Fruit fly (Drosophila melanogaster): ENCODE data around the gene Apc.

Gene Apc

dm6 chr3R:28887559-28888432 is 43.2 kb upstream of the Apc start, which contains the start of the genes CG33203 and Doa (continued):
- TF ChIP-seq B-H1 (GFP tag; IDR thresholded peaks at IDR 0.05): no peak
- no peak for TF ChIP-seq CG4854 (GFP tag; optimal IDR thresholded peaks at IDR 0.05)
- peak; percentile 15 for TF ChIP-seq CrebB (tag; optimal IDR thresholded peaks at IDR 0.05)
- peak; percentile 27 for TF ChIP-seq CG3995 (GFP tag; optimal IDR thresholded peaks at IDR 0.05)
- TF ChIP-seq CG13775 (GFP tag; optimal IDR thresholded peaks at IDR 0.05): peak; percentile 27
- TF ChIP-seq lola (GFP tag; optimal IDR thresholded peaks at IDR 0.05): no peak
- peak; percentile 66 for TF ChIP-seq CoRest (tag; optimal IDR thresholded peaks at IDR 0.05)
- no peak for TF ChIP-seq Asciz (GFP tag; optimal IDR thresholded peaks at IDR 0.05)
- TF ChIP-seq H15 (GFP tag; IDR thresholded peaks at IDR 0.05): no peak
- peak; percentile 89 for TF ChIP-seq CG1603 (tag; optimal IDR thresholded peaks at IDR 0.05)
- peak; percentile 73 for TF ChIP-seq CG33213 (GFP tag; optimal IDR thresholded peaks at IDR 0.05)
- no peak for TF ChIP-seq crol (GFP tag; IDR thresholded peaks at IDR 0.05)
- TF ChIP-seq CG4282 (GFP tag; optimal IDR thresholded peaks at IDR 0.05): peak; percentile 76
- TF ChIP-seq Poxn (GFP tag; IDR thresholded peaks at IDR 0.05): no peak
- no peak for TF ChIP-seq Ada2b (GFP tag; IDR thresholded peaks at IDR 0.05)
- TF ChIP-seq CG17385 (GFP tag; optimal IDR thresholded peaks at IDR 0.05): no peak
- no peak for TF ChIP-seq ac (GFP tag; optimal IDR thresholded peaks at IDR 0.05)
- peak; percentile 82; the same call in 2 of the 3 replicates for TF ChIP-seq hb (GFP tag; IDR thresholded peaks at IDR 0.05; ENCODE audit: partially characterized antibody)
- 0 out of 3 replicates have a peak, but pooled peaks have one; percentile 37 for TF ChIP-seq CG3726 (GFP tag; IDR thresholded peaks at IDR 0.05)
- no peak for TF ChIP-seq CG10462 (GFP tag; optimal IDR thresholded peaks at IDR 0.05)
- TF ChIP-seq CG16863 (GFP tag; optimal IDR thresholded peaks at IDR 0.05): peak; percentile 67
- 0 out of 2 replicates have a peak, but pooled peaks have one; percentile 17 for TF ChIP-seq ranshi (GFP tag; IDR thresholded peaks at IDR 0.05)
- TF ChIP-seq CG12744 (GFP tag; optimal IDR thresholded peaks at IDR 0.05): no peak
- no peak for TF ChIP-seq exex (tag; optimal IDR thresholded peaks at IDR 0.05)
- TF ChIP-seq lab (GFP tag; optimal IDR thresholded peaks at IDR 0.05): no peak
- TF ChIP-seq E2f2 (GFP tag; IDR thresholded peaks at IDR 0.05): peak; percentile 99
- no peak for TF ChIP-seq CG8478 (optimal IDR thresholded peaks at IDR 0.05)
- no peak for TF ChIP-seq scrt (GFP tag; optimal IDR thresholded peaks at IDR 0.05)
- peak; percentile 53 for TF ChIP-seq CHES-1-like (GFP tag; optimal IDR thresholded peaks at IDR 0.05)
- no peak for TF ChIP-seq CG17568 (GFP tag; optimal IDR thresholded peaks at IDR 0.05)
- peak; percentile 94 for TF ChIP-seq Med (GFP tag)
- no peak for TF ChIP-seq CG11456 (GFP tag; IDR thresholded peaks at IDR 0.05)
- no peak for TF ChIP-seq Nf-YB (GFP tag; optimal IDR thresholded peaks at IDR 0.05)
- peak; percentile 28 for TF ChIP-seq en (GFP tag; optimal IDR thresholded peaks at IDR 0.05)
- no peak for TF ChIP-seq usp (GFP tag; optimal IDR thresholded peaks at IDR 0.05)
- TF ChIP-seq Camta (GFP tag; optimal IDR thresholded peaks at IDR 0.05): peak; percentile 62
- no peak for TF ChIP-seq CG15073 (GFP tag; optimal IDR thresholded peaks at IDR 0.05)
- peak; percentile 46 for TF ChIP-seq bab2 (GFP tag; optimal IDR thresholded peaks at IDR 0.05)
- TF ChIP-seq repo (GFP tag; optimal IDR thresholded peaks at IDR 0.05): peak; percentile 18
- TF ChIP-seq nerfin-1 (tag; optimal IDR thresholded peaks at IDR 0.05): peak; percentile 95
- TF ChIP-seq Ets65A (GFP tag): peak; percentile 95
- no peak for TF ChIP-seq dmrt99B (tag; optimal IDR thresholded peaks at IDR 0.05)
- peak; percentile 29 for TF ChIP-seq lbe (GFP tag; optimal IDR thresholded peaks at IDR 0.05)
- TF ChIP-seq CG3281 (GFP tag; optimal IDR thresholded peaks at IDR 0.05): peak; percentile 68
- no peak for TF ChIP-seq sr (GFP tag; IDR thresholded peaks at IDR 0.05)
- TF ChIP-seq zf30C (GFP tag; optimal IDR thresholded peaks at IDR 0.05): no peak
- no peak for TF ChIP-seq btn (GFP tag; optimal IDR thresholded peaks at IDR 0.05)
- no peak for TF ChIP-seq Kr (GFP tag; optimal IDR thresholded peaks at IDR 0.05)
- TF ChIP-seq Doc2 (GFP tag; IDR thresholded peaks at IDR 0.05): no peak
- TF ChIP-seq Fer1 (GFP tag; optimal IDR thresholded peaks at IDR 0.05): no peak
